Fruit fly (Drosophila melanogaster) whole organism, prepupa: ENCODE data around the gene eIF4H2.

ENCODE experiments used
- CG34406 ChIP-seq: fragments of 200-800 bp; sonication (Bioruptor generic); optimal IDR thresholded peaks from 3 replicates; lab custom pipeline; 2016; ENCODE audit warnings: missing biosample characterization, missing genetic modification characterization
- Hr38 ChIP-seq: sonication (Bioruptor generic); optimal IDR thresholded peaks from 2 replicates; lab custom pipeline; 2016; ENCODE audit warnings: missing biosample characterization, missing genetic modification characterization

DNA sequence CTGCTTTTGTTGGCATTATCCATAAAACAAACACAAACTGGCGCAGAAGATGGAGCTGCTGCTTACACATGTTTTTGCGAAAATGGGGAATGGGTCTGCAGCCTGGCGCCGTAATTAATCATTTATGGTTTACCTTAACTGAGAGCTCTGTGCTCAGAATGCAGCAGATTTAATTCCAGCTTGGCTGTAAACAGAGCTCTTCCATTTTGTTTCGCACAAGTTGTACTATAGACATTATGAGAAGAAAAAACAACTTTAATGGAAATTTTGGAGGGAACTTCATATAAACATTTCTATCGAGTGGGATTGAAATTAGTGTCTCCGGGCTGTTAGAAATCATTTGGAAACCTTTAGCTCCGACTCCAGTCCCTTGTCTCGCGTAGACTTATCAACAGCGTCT is at the start of gene eIF4H2:
- no peak for TF ChIP-seq Hr38
- TF ChIP-seq CG34406 = no peak
